Fruit fly (Drosophila melanogaster) whole organism, embryonic: Measurements from ENCODE around the gene CG2059.

Experiments used
- Ada2b ChIP-seq: fragments of 200-800 bp; sonication (Bioruptor generic); IDR thresholded peaks from 2 replicates; pipeline ENCODE4 v1.3.6; 2022; ENCODE audit warnings: missing biosample characterization, missing genetic modification characterization
- Bgb ChIP-seq: fragments of 200-800 bp; sonication (Bioruptor generic); IDR thresholded peaks from 2 replicates; pipeline ENCODE4 v1.3.6; 2022; ENCODE audit warnings: missing biosample characterization, missing genetic modification characterization; ENCODE audit not compliant: partially characterized antibody
- C15 ChIP-seq: fragments of 200-800 bp; sonication (Bioruptor generic); IDR thresholded peaks from 3 replicates; pipeline ENCODE4 v1.3.6; 2022; ENCODE audit warnings: missing biosample characterization, missing genetic modification characterization
- CG11504 ChIP-seq: fragments of 200-800 bp; sonication (Bioruptor generic); optimal IDR thresholded peaks from 3 replicates; lab custom pipeline; 2019; ENCODE audit warnings: missing biosample characterization, mild to moderate bottlenecking, missing genetic modification characterization, moderate library complexity
- CG12104 ChIP-seq: fragments of 200-800 bp; sonication (Bioruptor generic); optimal IDR thresholded peaks from 3 replicates; lab custom pipeline; 2016; ENCODE audit warnings: missing biosample characterization, missing genetic modification characterization
- CG12769 ChIP-seq: fragments of 200-800 bp; sonication (Bioruptor generic); optimal IDR thresholded peaks from 2 replicates; lab custom pipeline; 2019; ENCODE audit warnings: missing biosample characterization, mild to moderate bottlenecking, missing genetic modification characterization, moderate library complexity
- CG12942 ChIP-seq: fragments of 200-800 bp; sonication (Bioruptor generic); optimal IDR thresholded peaks from 3 replicates; lab custom pipeline; 2016; ENCODE audit warnings: missing biosample characterization, missing genetic modification characterization
- CG15269 ChIP-seq: fragments of 200-800 bp; sonication (Bioruptor generic); optimal IDR thresholded peaks from 2 replicates; lab custom pipeline; 2018; ENCODE audit warnings: missing biosample characterization, mild to moderate bottlenecking, missing genetic modification characterization, moderate library complexity
- CG17186 ChIP-seq: fragments of 200-800 bp; sonication (Bioruptor generic); optimal IDR thresholded peaks from 3 replicates; lab custom pipeline; 2017; ENCODE audit warnings: missing biosample characterization, missing genetic modification reagents, missing genetic modification characterization
- CG17385 ChIP-seq: fragments of 200-800 bp; sonication (Bioruptor generic); optimal IDR thresholded peaks from 3 replicates; lab custom pipeline; 2018; ENCODE audit warnings: missing biosample characterization, mild to moderate bottlenecking, missing genetic modification characterization
- CG1792 ChIP-seq: fragments of 200-800 bp; sonication (Bioruptor generic); optimal IDR thresholded peaks from 2 replicates; lab custom pipeline; 2016; ENCODE audit warnings: missing biosample characterization, missing genetic modification characterization
- CG18011 ChIP-seq: fragments of 200-800 bp; sonication (Bioruptor generic); optimal IDR thresholded peaks from 2 replicates; lab custom pipeline; 2017; ENCODE audit warnings: missing biosample characterization, missing genetic modification characterization, mild to moderate bottlenecking, moderate library complexity, missing genotype
- CG34224 ChIP-seq: fragments of 200-800 bp; sonication (Bioruptor generic); IDR thresholded peaks from 3 replicates; pipeline ENCODE4 v1.3.6; 2022; ENCODE audit warnings: missing biosample characterization, missing genetic modification characterization; ENCODE audit not compliant: partially characterized antibody
- CG42726 ChIP-seq: fragments of 200-800 bp; sonication (Bioruptor generic); IDR thresholded peaks from 2 replicates; pipeline ENCODE4 v1.3.6; 2022; ENCODE audit warnings: missing biosample characterization, missing genetic modification characterization; ENCODE audit not compliant: partially characterized antibody
- CG6272 ChIP-seq: fragments of 200-800 bp; sonication (Bioruptor generic); IDR thresholded peaks from 2 replicates; pipeline ENCODE4 v1.3.6; 2022; ENCODE audit warnings: missing biosample characterization, missing genetic modification characterization
- CG7372 ChIP-seq: fragments of 200-800 bp; sonication (Bioruptor generic); IDR thresholded peaks from 2 replicates; pipeline ENCODE4 v1.3.6; 2022; ENCODE audit warnings: missing biosample characterization, missing genetic modification characterization
- CG8924 ChIP-seq: fragments of 200-800 bp; optimal IDR thresholded peaks from 3 replicates; lab custom pipeline; 2019; ENCODE audit warnings: missing biosample characterization, mild to moderate bottlenecking, missing genetic modification characterization, moderate library complexity
- CG9215 ChIP-seq: fragments of 200-800 bp; sonication (Bioruptor generic); IDR thresholded peaks from 2 replicates; pipeline ENCODE4 v1.3.6; 2022; ENCODE audit warnings: missing biosample characterization, missing genetic modification characterization
- Dbx ChIP-seq: fragments of 200-800 bp; sonication (Bioruptor generic); IDR thresholded peaks from 3 replicates; pipeline ENCODE4 v1.3.6; 2022; ENCODE audit warnings: missing biosample characterization, missing genetic modification characterization
- Elba2 ChIP-seq: fragments of 200-800 bp; sonication (Bioruptor generic); optimal IDR thresholded peaks from 3 replicates; lab custom pipeline; 2016; ENCODE audit warnings: missing biosample characterization, missing genetic modification characterization
- Gsc ChIP-seq: fragments of 200-800 bp; sonication (Bioruptor generic); IDR thresholded peaks from 2 replicates; pipeline ENCODE4 v1.3.6; 2022; ENCODE audit warnings: missing biosample characterization, missing genetic modification characterization
- HmgZ ChIP-seq: fragments of 200-800 bp; sonication (Bioruptor generic); optimal IDR thresholded peaks from 2 replicates; lab custom pipeline; 2018; ENCODE audit warnings: missing biosample characterization, mild to moderate bottlenecking, missing genetic modification characterization
- Lhr ChIP-seq: fragments of 200-800 bp; sonication (Bioruptor generic); optimal IDR thresholded peaks from 3 replicates; lab custom pipeline; 2017; ENCODE audit warnings: mild to moderate bottlenecking, missing biosample characterization, missing genetic modification reagents, missing genetic modification characterization
- Lim3 ChIP-seq: fragments of 200-800 bp; sonication (Bioruptor generic); IDR thresholded peaks from 2 replicates; pipeline ENCODE4 v1.3.6; 2022; ENCODE audit warnings: missing biosample characterization, missing genetic modification characterization
- Rfx ChIP-seq: fragments of 200-800 bp; sonication (Bioruptor generic); IDR thresholded peaks from 2 replicates; pipeline ENCODE4 v1.3.6; 2022; ENCODE audit warnings: missing biosample characterization, missing genetic modification characterization
- TFAM ChIP-seq: fragments of 200-800 bp; sonication (Bioruptor generic); optimal IDR thresholded peaks from 2 replicates; lab custom pipeline; 2017; ENCODE audit warnings: missing biosample characterization, missing genetic modification characterization, inconsistent platforms
- Trl ChIP-seq, 3 experiments: fragments of >200 bp in 2 of 3; fragments of 200-800 bp in 1 of 3; sonication (Bioruptor generic) in 1 of 3; optimal IDR thresholded peaks; 2 replicates in 1 of 3; 3 replicates in 2 of 3; lab custom pipeline; 2016 to 2017; ENCODE audit warnings: missing biosample characterization in 1 of 3, missing genetic modification characterization in 1 of 3
- abd-A ChIP-seq: fragments of 200-800 bp; sonication (Bioruptor generic); optimal IDR thresholded peaks from 3 replicates; lab custom pipeline; 2019; ENCODE audit warnings: missing biosample characterization, mild to moderate bottlenecking, missing genetic modification characterization, moderate library complexity
- amos ChIP-seq: fragments of 200-800 bp; sonication (Bioruptor generic); IDR thresholded peaks from 2 replicates; pipeline ENCODE4 v1.3.6; 2022; ENCODE audit warnings: missing biosample characterization, missing genetic modification characterization; ENCODE audit not compliant: partially characterized antibody
- bbx ChIP-seq: fragments of 200-800 bp; sonication (Bioruptor generic); IDR thresholded peaks from 2 replicates; pipeline ENCODE4 v1.3.6; 2022; ENCODE audit warnings: missing biosample characterization, missing genetic modification characterization; ENCODE audit not compliant: partially characterized antibody
- ci ChIP-seq: fragments of 200-800 bp; sonication (Bioruptor generic); IDR thresholded peaks from 3 replicates; pipeline ENCODE4 v1.3.6; 2022; ENCODE audit warnings: missing biosample characterization, missing genetic modification characterization
- corto ChIP-seq: fragments of 200-800 bp; sonication (Bioruptor generic); optimal IDR thresholded peaks from 2 replicates; lab custom pipeline; 2016; ENCODE audit warnings: missing biosample characterization, mild to moderate bottlenecking, missing genetic modification characterization, moderate library complexity
- dysf ChIP-seq: fragments of 200-800 bp; sonication (Bioruptor generic); IDR thresholded peaks from 3 replicates; pipeline ENCODE4 v1.3.6; 2022; ENCODE audit warnings: missing biosample characterization, missing genetic modification characterization
- esg ChIP-seq: fragments of 200-800 bp; sonication (Bioruptor generic); conservative IDR thresholded peaks from 2 replicates; pipeline ENCODE4 v1.3.6; 2022; ENCODE audit warnings: missing biosample characterization, missing genetic modification characterization
- kni ChIP-seq: fragments of 200-800 bp; sonication (Bioruptor generic); optimal IDR thresholded peaks from 3 replicates; lab custom pipeline; 2017; ENCODE audit warnings: mild to moderate bottlenecking, missing biosample characterization, missing genetic modification reagents, missing genetic modification characterization
- luna ChIP-seq: fragments of 200-800 bp; sonication (Bioruptor generic); optimal IDR thresholded peaks from 2 replicates; lab custom pipeline; 2016; ENCODE audit warnings: missing biosample characterization, missing genetic modification characterization
- nerfin-2 ChIP-seq: fragments of 200-800 bp; sonication (Bioruptor generic); IDR thresholded peaks from 2 replicates; pipeline ENCODE4 v1.3.6; 2022; ENCODE audit warnings: missing biosample characterization, missing genetic modification characterization; ENCODE audit not compliant: partially characterized antibody
- nmo ChIP-seq: fragments of 200-800 bp; sonication (Bioruptor generic); optimal IDR thresholded peaks from 2 replicates; lab custom pipeline; 2018; ENCODE audit warnings: missing biosample characterization, mild to moderate bottlenecking, missing genetic modification characterization, moderate library complexity
- otp ChIP-seq: fragments of 200-800 bp; sonication (Bioruptor generic); IDR thresholded peaks from 3 replicates; pipeline ENCODE4, ENCODE4 v1.3.6; 2022; ENCODE audit warnings: missing biosample characterization, missing genetic modification characterization
- p53 ChIP-seq: fragments of 200-800 bp; sonication (Bioruptor generic); optimal IDR thresholded peaks from 2 replicates; lab custom pipeline; 2016; ENCODE audit warnings: missing biosample characterization, missing genetic modification characterization
- sens-2 ChIP-seq: fragments of 200-800 bp; sonication (Bioruptor generic); IDR thresholded peaks from 2 replicates; pipeline ENCODE4 v1.3.6; 2022; ENCODE audit warnings: missing biosample characterization, missing genetic modification characterization
- shn ChIP-seq: fragments of 200-800 bp; sonication (Bioruptor generic); optimal IDR thresholded peaks from 3 replicates; lab custom pipeline; 2016; ENCODE audit warnings: missing biosample characterization, missing genetic modification characterization
- sim ChIP-seq: fragments of 200-800 bp; sonication (Bioruptor generic); IDR thresholded peaks from 2 replicates; pipeline ENCODE4 v1.3.6; 2022; ENCODE audit warnings: missing biosample characterization, missing genetic modification characterization
- sqz ChIP-seq: fragments of 200-800 bp; sonication (Bioruptor generic); optimal IDR thresholded peaks from 3 replicates; lab custom pipeline; 2018; ENCODE audit warnings: missing biosample characterization, mild to moderate bottlenecking, missing genetic modification characterization
- tap ChIP-seq: fragments of 200-800 bp; optimal IDR thresholded peaks from 3 replicates; lab custom pipeline; 2019; ENCODE audit warnings: missing biosample characterization, mild to moderate bottlenecking, missing genetic modification characterization, moderate library complexity
- tgo ChIP-seq: fragments of 200-800 bp; sonication (Bioruptor generic); IDR thresholded peaks from 3 replicates; pipeline ENCODE4 v1.3.6; 2022; ENCODE audit warnings: missing biosample characterization, missing genetic modification characterization
- tna ChIP-seq: fragments of 200-800 bp; sonication (Bioruptor generic); IDR thresholded peaks from 2 replicates; pipeline ENCODE4 v1.3.6; 2022; ENCODE audit warnings: missing biosample characterization, missing genetic modification characterization; ENCODE audit not compliant: partially characterized antibody
- usp ChIP-seq: fragments of >200 bp; optimal IDR thresholded peaks from 2 replicates; lab custom pipeline; 2017; ENCODE audit warnings: missing biosample characterization, missing genetic modification characterization

The CG2059 gene

DNA sequence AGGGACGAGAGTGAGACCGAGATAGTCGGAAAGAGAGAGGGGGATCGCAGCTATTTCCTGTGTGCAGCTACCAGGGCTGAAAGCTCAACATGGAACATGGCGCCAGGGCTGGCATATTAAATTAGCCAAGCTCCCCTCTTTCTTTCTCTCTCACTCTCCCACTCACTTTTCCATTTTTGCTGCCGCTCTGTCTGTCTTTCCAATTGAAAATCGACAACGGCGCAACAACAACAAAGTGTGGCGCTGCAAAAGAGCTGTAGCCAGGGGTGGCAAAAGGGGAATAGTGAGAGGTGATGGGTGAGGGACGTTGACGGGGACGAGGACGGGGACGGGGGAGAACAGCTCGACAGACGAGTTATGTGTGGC lies 14.2 kb downstream of the CG2059 start (continued):
- TF ChIP-seq CG11504 (tag; lab: Kevin White, UChicago) (peak; percentile 29), C15 (GFP tag; lab: Robert Waterston, UW) (no peak), Lhr (GFP tag; lab: Kevin White, UChicago) (no peak), CG1792 (GFP tag; lab: Kevin White, UChicago) (peak; percentile 12), CG6272 (GFP tag; lab: Robert Waterston, UW) (no peak), amos (GFP tag; lab: Robert Waterston, UW) (no peak), CG42726 (GFP tag; lab: Robert Waterston, UW) (no peak)

- TF ChIP-seq TFAM: no peak
- TF ChIP-seq CG17186 (GFP tag; lab: Kevin White, UChicago): no peak
- peak; percentile 86 for TF ChIP-seq sqz (GFP tag; lab: Kevin White, UChicago)
- TF ChIP-seq usp: no peak
- TF ChIP-seq HmgZ: no peak
- TF ChIP-seq p53 (GFP tag; lab: Kevin White, UChicago): no peak
- TF ChIP-seq tgo (GFP tag; lab: Robert Waterston, UW): no peak; the same call in 2 of the 3 replicates
- no peak for TF ChIP-seq sens-2 (GFP tag; lab: Robert Waterston, UW)
- peak; percentile 46; the same call in 2 of the 3 replicates for TF ChIP-seq CG34224 (GFP tag; lab: Robert Waterston, UW)
- TF ChIP-seq shn (GFP tag; lab: Kevin White, UChicago): peak; percentile 95
- TF ChIP-seq CG7372 (GFP tag; lab: Robert Waterston, UW): no peak
- TF ChIP-seq Rfx (GFP tag; lab: Robert Waterston, UW): peak; percentile 18; the same call in 1 of the 2 replicates
- 0 out of 2 replicates have a peak, but pooled peaks have one; percentile 13 for TF ChIP-seq Ada2b (GFP tag; lab: Robert Waterston, UW)
- TF ChIP-seq nmo: no peak
- TF ChIP-seq esg: no peak
- TF ChIP-seq sim: no peak
- TF ChIP-seq CG12769 (tag; lab: Kevin White, UChicago): peak; percentile 40
- peak; percentile 14; the same call in 1 of the 2 replicates for TF ChIP-seq bbx (GFP tag; lab: Robert Waterston, UW)
- TF ChIP-seq CG15269 (tag; lab: Kevin White, UChicago): no peak
- TF ChIP-seq CG8924 (tag; lab: Kevin White, UChicago): no peak
- TF ChIP-seq tap (tag; lab: Kevin White, UChicago): no peak
- TF ChIP-seq Lim3 (GFP tag; lab: Robert Waterston, UW): no peak
- no peak for TF ChIP-seq Elba2 (GFP tag; lab: Kevin White, UChicago)
- TF ChIP-seq Gsc (GFP tag; lab: Robert Waterston, UW): no peak
- TF ChIP-seq corto (GFP tag; lab: Kevin White, UChicago): peak; percentile 10
- no peak for TF ChIP-seq CG9215 (GFP tag; lab: Robert Waterston, UW)
- TF ChIP-seq dysf: no peak
- TF ChIP-seq Bgb (GFP tag; lab: Robert Waterston, UW): peak; percentile 40; the same call in 1 of the 2 replicates
- no peak for TF ChIP-seq CG12104 (GFP tag; lab: Kevin White, UChicago)
- TF ChIP-seq CG12942: no peak
- TF ChIP-seq nerfin-2 (GFP tag; lab: Robert Waterston, UW): no peak
- peak; percentile 76 for TF ChIP-seq kni (GFP tag; lab: Kevin White, UChicago)
- peak; percentile 72; the same call in 2 of the 3 replicates for TF ChIP-seq ci
- peak; percentile 47 for TF ChIP-seq tna
- TF ChIP-seq luna (GFP tag; lab: Kevin White, UChicago): no peak
- TF ChIP-seq Dbx (GFP tag; lab: Robert Waterston, UW): no peak
- peak; percentile 98 for TF ChIP-seq CG17385 (GFP tag; lab: Kevin White, UChicago)
- TF ChIP-seq Trl (optimal IDR thresholded peaks at IDR 0.05; lab: Kevin White, UChicago): peak; percentile 60 to 64
- TF ChIP-seq Trl (GFP tag; optimal IDR thresholded peaks at IDR 0.05; lab: Kevin White, UChicago): no peak
- peak; percentile 40 for TF ChIP-seq abd-A (tag; lab: Kevin White, UChicago)
- 0 out of 3 replicates have a peak, but pooled peaks have one; percentile 19 for TF ChIP-seq otp (GFP tag; lab: Robert Waterston, UW)
- TF ChIP-seq CG18011 (GFP tag; lab: Kevin White, UChicago): no peak
Observed at dm6 chrX:7300722-7301350, 14.7 kb downstream of the CG2059 start.
